Fruit fly (Drosophila melanogaster) whole organism: ENCODE data around the gene CG5245.

ENCODE experiments used
- pan ChIP-seq: fragments of >200 bp; optimal IDR thresholded peaks from 2 replicates; lab custom pipeline; 2017
- psq ChIP-seq: fragments of >200 bp; optimal IDR thresholded peaks from 2 replicates; lab custom pipeline; 2017

dm6 chr3R:12401672-12402296 is 27.6 kb upstream of the CG5245 start, which contains the start of gene DNAlig3:
- TF ChIP-seq pan (no peak), psq (no peak)
